Fruit fly (Drosophila melanogaster): ENCODE measurements around the gene CG42238.

The CG42238 gene

DNA sequence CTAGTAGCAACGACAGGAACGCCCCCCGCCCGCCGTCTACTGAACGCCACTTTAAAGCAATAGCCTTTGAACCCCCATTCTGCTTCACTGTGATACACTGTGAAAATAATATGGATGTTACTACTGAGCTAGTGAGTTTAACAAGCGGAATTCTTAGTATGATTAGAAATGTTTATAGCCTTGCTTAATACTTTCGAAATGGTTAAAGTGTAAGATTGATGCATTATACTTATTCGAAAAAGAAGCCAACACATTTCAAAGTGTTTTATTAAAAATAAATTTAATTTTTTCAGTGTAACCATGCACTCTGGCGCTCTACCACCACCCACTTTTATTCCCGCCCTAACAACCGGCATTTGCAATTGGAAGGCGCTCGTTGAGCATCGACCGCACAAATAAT lies 107.6 kb downstream of the CG42238 start (continued):
- TF ChIP-seq CG10267 (tag; optimal IDR thresholded peaks at IDR 0.05) (peak; percentile 40), mirr (GFP tag; optimal IDR thresholded peaks at IDR 0.05) (no peak), vvl (GFP tag; IDR thresholded peaks at IDR 0.05) (peak; percentile 55), prd (optimal IDR thresholded peaks at IDR 0.05) (no peak), prd (GFP tag; IDR thresholded peaks at IDR 0.05) (peak; percentile 44; the same call in 1 of the 3 replicates), sens (GFP tag) (peak; percentile 92), tgo (GFP tag; IDR thresholded peaks at IDR 0.05) (0 out of 3 replicates have a peak, but pooled peaks have one; percentile 25), lilli (GFP tag; optimal IDR thresholded peaks at IDR 0.05) (peak; percentile 12), CG4707 (GFP tag; optimal IDR thresholded peaks at IDR 0.05) (peak; percentile 10), sisA (GFP tag; IDR thresholded peaks at IDR 0.05) (0 out of 2 replicates have a peak, but pooled peaks have one; percentile 26), CG17328 (GFP tag; IDR thresholded peaks at IDR 0.05) (peak; percentile 53; the same call in 1 of the 2 replicates), Blimp-1 (GFP tag; optimal IDR thresholded peaks at IDR 0.05) (peak; percentile 56), zf30C (GFP tag; optimal IDR thresholded peaks at IDR 0.05) (peak; percentile 15), az2 (GFP tag; optimal IDR thresholded peaks at IDR 0.05) (peak; percentile 35), CG12391 (tag; optimal IDR thresholded peaks at IDR 0.05) (peak; percentile 51), gcm (GFP tag; optimal IDR thresholded peaks at IDR 0.05) (peak; percentile 84), CG16863 (GFP tag; optimal IDR thresholded peaks at IDR 0.05) (peak; percentile 30), ara (GFP tag; IDR thresholded peaks at IDR 0.05) (0 out of 2 replicates have a peak, but pooled peaks have one; percentile 24), CG7839 (tag; optimal IDR thresholded peaks at IDR 0.05) (peak; percentile 55), CG4424 (GFP tag; optimal IDR thresholded peaks at IDR 0.05) (peak; percentile 18), phol (tag; optimal IDR thresholded peaks at IDR 0.05) (peak; percentile 60), ind (GFP tag; optimal IDR thresholded peaks at IDR 0.05) (peak; percentile 8), CG13424 (tag; optimal IDR thresholded peaks at IDR 0.05) (peak; percentile 48), CG10366 (GFP tag; IDR thresholded peaks at IDR 0.05) (peak; percentile 25; the same call in 1 of the 2 replicates), CG2678 (tag; optimal IDR thresholded peaks at IDR 0.05) (peak; percentile 60), CG30403 (GFP tag; optimal IDR thresholded peaks at IDR 0.05) (peak; percentile 34), CG3726 (GFP tag; IDR thresholded peaks at IDR 0.05) (no peak), NC2β (GFP tag; optimal IDR thresholded peaks at IDR 0.05) (peak; percentile 26), Fer1 (GFP tag; optimal IDR thresholded peaks at IDR 0.05) (peak; percentile 6), lab (GFP tag; optimal IDR thresholded peaks at IDR 0.05) (peak; percentile 11), Lim3 (GFP tag; IDR thresholded peaks at IDR 0.05) (no peak), croc (GFP tag; conservative IDR thresholded peaks at IDR 0.05) (peak; percentile 46), Dip3 (GFP tag; optimal IDR thresholded peaks at IDR 0.05) (no peak), Meics (GFP tag; optimal IDR thresholded peaks at IDR 0.05) (peak; percentile 5), ATbp (GFP tag; optimal IDR thresholded peaks at IDR 0.05) (peak; percentile 41), fd3F (GFP tag; optimal IDR thresholded peaks at IDR 0.05) (no peak), Lhr (GFP tag; optimal IDR thresholded peaks at IDR 0.05) (no peak), CG10654 (GFP tag; optimal IDR thresholded peaks at IDR 0.05) (peak; percentile 12), CG6689 (GFP tag; IDR thresholded peaks at IDR 0.05) (peak; percentile 50), Spps (tag; optimal IDR thresholded peaks at IDR 0.05) (peak; percentile 9), CG18262 (tag; optimal IDR thresholded peaks at IDR 0.05) (peak; percentile 55), stc (GFP tag; IDR thresholded peaks at IDR 0.05) (peak; percentile 41; the same call in 1 of the 2 replicates), sc (optimal IDR thresholded peaks at IDR 0.05) (no peak), sc (GFP tag; optimal IDR thresholded peaks at IDR 0.05) (peak; percentile 53), Sox100B (GFP tag; optimal IDR thresholded peaks at IDR 0.05) (peak; percentile 37), Ptx1 (GFP tag; IDR thresholded peaks at IDR 0.05) (peak; percentile 51), CG17359 (tag; optimal IDR thresholded peaks at IDR 0.05) (peak; percentile 39), D19A (tag; optimal IDR thresholded peaks at IDR 0.05) (peak; percentile 38), pros (GFP tag; optimal IDR thresholded peaks at IDR 0.05) (no peak), dpn (GFP tag; optimal IDR thresholded peaks at IDR 0.05) (peak in 1 of 2 experiments; percentile 29), Awh (GFP tag; IDR thresholded peaks at IDR 0.05) (0 out of 2 replicates have a peak, but pooled peaks have one; percentile 12)
